Worm (Caenorhabditis elegans) whole organism, mixed stage, embryonic: ENCODE results near the gene F53H2.3.
"Not testable (repeated sequence)": the region's sequence is repeated elsewhere in the genome, so short reads cannot be mapped to it uniquely, and the experiment has no call there.

Source experiments
- M03D4.4 ChIP-seq: sonication (generic microtip); optimal IDR thresholded peaks from 2 replicates; lab custom pipeline; 2017; ENCODE audit warnings: mild to moderate bottlenecking, missing genetic modification characterization, missing compliant biosample characterization
- bed-3 ChIP-seq: fragments of 200-800 bp; sonication (Bioruptor generic); optimal IDR thresholded peaks from 3 replicates; lab custom pipeline; 2018; ENCODE audit warnings: mild to moderate bottlenecking, missing genetic modification characterization, moderate library complexity, missing compliant biosample characterization
- blmp-1 ChIP-seq: fragments of 150-350 bp; optimal IDR thresholded peaks from 2 replicates; lab custom pipeline; 2014; ENCODE audit warnings: missing biosample characterization, missing genetic modification characterization
- ceh-39 ChIP-seq: fragments of 150-350 bp; optimal IDR thresholded peaks from 2 replicates; lab custom pipeline; 2014; ENCODE audit warnings: missing biosample characterization, missing genetic modification characterization
- ceh-43 ChIP-seq: fragments of 200-800 bp; sonication (Bioruptor generic); optimal IDR thresholded peaks from 2 replicates; lab custom pipeline; 2018; ENCODE audit warnings: mild to moderate bottlenecking, missing genetic modification characterization, moderate library complexity, missing compliant biosample characterization
- ceh-83 ChIP-seq: fragments of 200-800 bp; sonication (Bioruptor generic); optimal IDR thresholded peaks from 2 replicates; lab custom pipeline; 2018; ENCODE audit warnings: mild to moderate bottlenecking, missing genetic modification characterization, missing compliant biosample characterization
- ces-1 ChIP-seq: fragments of 150-350 bp; optimal IDR thresholded peaks from 2 replicates; lab custom pipeline; 2014; ENCODE audit warnings: missing biosample characterization, missing genetic modification reagents, missing genetic modification characterization
- cnd-1 ChIP-seq: fragments of 200-800 bp; sonication (Bioruptor generic); optimal IDR thresholded peaks from 2 replicates; lab custom pipeline; 2018; ENCODE audit warnings: mild to moderate bottlenecking, missing genetic modification characterization, missing compliant biosample characterization
- drap-1 ChIP-seq: fragments of 200-800 bp; sonication (Bioruptor generic); optimal IDR thresholded peaks from 3 replicates; lab custom pipeline; 2018; ENCODE audit warnings: mild to moderate bottlenecking, missing genetic modification characterization, missing compliant biosample characterization
- elt-1 ChIP-seq: sonication (generic microtip); optimal IDR thresholded peaks from 2 replicates; lab custom pipeline; 2017; ENCODE audit warnings: missing genetic modification characterization, mild to moderate bottlenecking, missing compliant biosample characterization, antibody characterized with exemption, moderate library complexity, borderline replicate concordance; ENCODE audit not compliant: insufficient read depth
- elt-3 ChIP-seq: fragments of 150-350 bp; optimal IDR thresholded peaks from 2 replicates; lab custom pipeline; 2014; ENCODE audit warnings: missing biosample characterization, missing genetic modification characterization
- flh-1 ChIP-seq: fragments of 200-800 bp; sonication (Bioruptor generic); optimal IDR thresholded peaks from 2 replicates; lab custom pipeline; 2018; ENCODE audit warnings: mild to moderate bottlenecking, missing genetic modification characterization, moderate library complexity, missing compliant biosample characterization
- ham-2 ChIP-seq: fragments of 200-800 bp; sonication (Bioruptor generic); optimal IDR thresholded peaks from 2 replicates; lab custom pipeline; 2018; ENCODE audit warnings: mild to moderate bottlenecking, missing genetic modification characterization, missing compliant biosample characterization
- hlh-1 ChIP-seq: fragments of 150-350 bp; optimal IDR thresholded peaks from 2 replicates; lab custom pipeline; 2014; ENCODE audit warnings: missing biosample characterization, missing genetic modification reagents, missing genetic modification characterization
- lin-13 ChIP-seq: fragments of 150-350 bp; optimal IDR thresholded peaks from 2 replicates; lab custom pipeline; 2014; ENCODE audit warnings: missing biosample characterization, missing genetic modification characterization
- lsy-2 ChIP-seq: fragments of 150-350 bp; optimal IDR thresholded peaks from 2 replicates; lab custom pipeline; 2014; ENCODE audit warnings: missing biosample characterization, missing genetic modification characterization
- mab-5 ChIP-seq: fragments of 150-350 bp; optimal IDR thresholded peaks from 2 replicates; lab custom pipeline; 2014; ENCODE audit warnings: missing biosample characterization, missing genetic modification characterization
- mep-1 ChIP-seq: fragments of 150-350 bp; optimal IDR thresholded peaks from 2 replicates; lab custom pipeline; 2017; ENCODE audit warnings: missing biosample characterization, missing genetic modification reagents, missing genetic modification characterization, inconsistent platforms
- mls-2 ChIP-seq: sonication (generic microtip); optimal IDR thresholded peaks from 2 replicates; lab custom pipeline; 2016; ENCODE audit warnings: mild to moderate bottlenecking, missing genetic modification characterization, moderate library complexity, missing compliant biosample characterization
- nhr-12 ChIP-seq: fragments of 150-350 bp; optimal IDR thresholded peaks from 2 replicates; lab custom pipeline; 2014; ENCODE audit warnings: missing biosample characterization, missing genetic modification characterization
- nhr-2 ChIP-seq: fragments of 150-350 bp; optimal IDR thresholded peaks from 2 replicates; lab custom pipeline; 2014; ENCODE audit warnings: missing biosample characterization, missing genetic modification characterization
- nhr-28 ChIP-seq: fragments of 150-350 bp; optimal IDR thresholded peaks from 2 replicates; lab custom pipeline; 2014; ENCODE audit warnings: missing biosample characterization, missing genetic modification characterization
- nhr-76 ChIP-seq: sonication (generic microtip); optimal IDR thresholded peaks from 2 replicates; lab custom pipeline; 2017; ENCODE audit warnings: missing biosample characterization, missing genetic modification characterization
- pha-4 ChIP-seq: fragments of 150-350 bp; optimal IDR thresholded peaks from 2 replicates; lab custom pipeline; 2018; ENCODE audit warnings: missing biosample characterization, missing genetic modification reagents, missing genetic modification characterization
- sem-2 ChIP-seq: fragments of 200-800 bp; sonication (Bioruptor generic); optimal IDR thresholded peaks from 2 replicates; lab custom pipeline; 2018; ENCODE audit warnings: mild to moderate bottlenecking, missing genetic modification characterization, missing compliant biosample characterization
- snpc-4 ChIP-seq: fragments of 150-350 bp; optimal IDR thresholded peaks from 2 replicates; lab custom pipeline; 2014; ENCODE audit warnings: missing biosample characterization, missing genetic modification characterization
- tbx-8 ChIP-seq: fragments of 200-800 bp; sonication (Bioruptor generic); optimal IDR thresholded peaks from 2 replicates; lab custom pipeline; 2018; ENCODE audit warnings: mild to moderate bottlenecking, missing genetic modification characterization, moderate library complexity, missing compliant biosample characterization
- unc-120 ChIP-seq: sonication (generic microtip); optimal IDR thresholded peaks from 2 replicates; lab custom pipeline; 2017; ENCODE audit warnings: missing genetic modification characterization, missing compliant biosample characterization; ENCODE audit not compliant: poor library complexity, severe bottlenecking
- unc-62 ChIP-seq: fragments of 150-350 bp; optimal IDR thresholded peaks from 2 replicates; lab custom pipeline; 2014; ENCODE audit warnings: missing biosample characterization, missing genetic modification reagents, missing genetic modification characterization
- zip-8 ChIP-seq: fragments of 150-350 bp; optimal IDR thresholded peaks from 2 replicates; lab custom pipeline; 2014; ENCODE audit warnings: missing biosample characterization, missing genetic modification characterization
- ztf-11 ChIP-seq: fragments of 150-350 bp; optimal IDR thresholded peaks from 2 replicates; lab custom pipeline; 2014; ENCODE audit warnings: missing biosample characterization, missing genetic modification characterization

The F53H2.3 gene

DNA sequence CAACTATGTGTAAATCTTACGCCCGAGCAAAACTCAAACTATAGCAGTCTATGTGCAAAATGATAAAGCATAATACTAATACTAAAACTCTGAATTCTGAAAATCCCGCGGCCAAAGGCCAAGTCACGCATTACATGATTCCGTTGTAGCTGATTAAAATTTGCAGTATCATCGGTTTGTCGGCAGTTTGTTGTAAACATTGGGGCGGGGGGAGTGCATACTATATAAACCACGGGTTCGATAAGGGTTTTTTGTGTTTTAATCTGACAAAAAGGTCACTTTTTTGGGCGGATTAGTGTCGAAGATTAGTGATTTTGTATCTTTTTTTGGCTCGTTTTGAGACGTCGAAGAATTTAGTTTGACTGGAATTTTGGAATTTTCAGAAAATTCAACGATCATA lies 37.1 kb downstream of the F53H2.3 start:
- TF ChIP-seq snpc-4 (tag; lab: Kevin White, UChicago) = no peak
- no peak for TF ChIP-seq cnd-1 (tag; lab: Kevin White, UChicago)
- TF ChIP-seq M03D4.4 (tag; lab: Kevin White, UChicago) = no peak
- TF ChIP-seq mls-2 = no peak
- TF ChIP-seq ceh-43 = no peak
- TF ChIP-seq nhr-2 (tag; lab: Kevin White, UChicago) = no peak
- no peak for TF ChIP-seq tbx-8 (GFP tag; lab: Kevin White, UChicago)
- TF ChIP-seq elt-3 = no peak
- TF ChIP-seq ceh-83 (GFP tag; lab: Kevin White, UChicago) = no peak
- no peak for TF ChIP-seq mep-1 (tag; lab: Kevin White, UChicago)
- TF ChIP-seq, all 35 proteins: peak for 0

- TF ChIP-seq elt-1 (tag; lab: Kevin White, UChicago); blmp-1 (tag; lab: Kevin White, UChicago); zip-8: not testable (repeated sequence)
These were observed 42.4 kb downstream of the F53H2.3 start, which contains the start of gene srh-177 for ce11 chrV:20369153-20369552. Gene srh-177, minus strand, starts transcription at chrV:20369253.

DNA sequence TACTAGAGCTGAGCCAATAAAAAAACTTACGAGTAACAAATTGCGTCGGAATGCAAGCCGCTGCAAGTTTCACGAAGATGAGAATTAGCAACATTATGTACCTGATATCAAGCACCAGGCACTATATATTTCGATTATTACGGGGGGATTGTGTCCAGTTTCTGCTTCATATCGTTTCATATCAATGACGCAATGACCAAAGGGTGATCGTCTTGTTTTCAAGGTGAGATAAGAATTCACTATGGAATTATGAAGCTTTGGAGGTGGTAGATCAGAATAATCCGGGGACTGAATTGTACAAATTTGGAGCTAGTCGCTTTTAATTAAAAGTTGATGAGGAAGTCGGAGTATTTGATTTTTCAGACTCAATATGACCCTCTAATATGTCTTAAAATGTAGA lies 44.7 kb downstream of the F53H2.3 start, which contains the start of gene K02E2.8:
TSS of gene K02E2.8 (minus strand) at position 101 of the 400 bp plus-strand sequence.
- no peak for TF ChIP-seq lin-13
- no peak for TF ChIP-seq mep-1 (tag; lab: Kevin White, UChicago)
- TF ChIP-seq ceh-39 (tag; lab: Kevin White, UChicago) = no peak
- no peak for TF ChIP-seq sem-2 (GFP tag; lab: Kevin White, UChicago)
- no peak for TF ChIP-seq tbx-8 (GFP tag; lab: Kevin White, UChicago)
- no peak for TF ChIP-seq hlh-1
- TF ChIP-seq unc-62 (GFP tag; lab: Kevin White, UChicago) = no peak
- no peak for TF ChIP-seq ceh-43
- no peak for TF ChIP-seq lsy-2 (tag; lab: Kevin White, UChicago)
- TF ChIP-seq unc-120 = no peak
- no peak for TF ChIP-seq bed-3 (GFP tag; lab: Kevin White, UChicago)

DNA sequence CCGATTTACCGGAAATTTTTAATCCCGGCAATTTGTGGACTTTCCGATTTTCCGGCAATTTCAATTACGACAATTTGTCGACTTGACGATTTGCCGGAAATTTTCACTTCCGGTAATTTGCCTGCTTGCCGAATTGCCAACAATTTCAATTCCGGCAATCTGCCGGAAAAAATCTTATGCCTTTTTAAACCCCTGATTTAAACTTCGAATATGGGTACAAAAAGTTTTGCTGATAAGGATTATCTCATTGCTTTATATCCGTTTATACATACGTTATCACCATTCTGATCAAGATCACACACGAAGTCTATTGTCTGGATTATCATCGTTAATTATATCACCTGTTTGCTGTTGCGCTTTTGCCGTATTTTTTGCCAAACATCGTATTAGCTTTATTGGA lies 55.1 kb downstream of the F53H2.3 start, which contains the start of gene grd-11:
TSS of gene grd-11 (plus strand) at position 301 of the 400 bp plus-strand sequence.
- TF ChIP-seq drap-1 (no peak), flh-1 (no peak), mab-5 (no peak), pha-4 (tag; lab: Kevin White, UChicago) (no peak), ham-2 (GFP tag; lab: Kevin White, UChicago) (no peak), cnd-1 (tag; lab: Kevin White, UChicago) (no peak), ceh-43 (no peak), blmp-1 (tag; lab: Kevin White, UChicago) (no peak), mls-2 (no peak)

DNA sequence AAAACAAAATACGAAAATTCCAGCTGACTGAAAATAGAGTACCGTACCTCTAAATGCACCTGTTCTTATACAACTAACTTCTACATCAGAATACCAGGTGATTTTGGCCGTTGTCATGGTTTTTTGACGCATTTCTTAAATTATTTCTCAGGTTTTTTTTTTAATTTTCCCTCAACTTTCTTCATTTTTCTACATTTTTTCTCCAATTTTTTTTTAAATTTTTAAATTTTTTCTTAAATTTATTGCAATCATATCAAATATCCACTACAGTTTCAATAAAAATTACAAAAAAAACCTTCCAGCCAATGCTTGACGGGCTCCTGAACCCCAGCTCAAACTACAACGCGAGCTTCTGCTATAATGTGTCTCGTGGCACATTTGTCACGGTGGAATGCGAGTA lies 60.4 kb downstream of the F53H2.3 start, which contains the start of gene K02E2.1:
TSS of gene K02E2.1 (plus strand) at position 301 of the 400 bp plus-strand sequence.
- no peak for TF ChIP-seq unc-120
- no peak for TF ChIP-seq lsy-2 (tag; lab: Kevin White, UChicago)
- TF ChIP-seq nhr-12 (tag; lab: Kevin White, UChicago) = no peak
- TF ChIP-seq elt-3 = no peak
- no peak for TF ChIP-seq nhr-28
- TF ChIP-seq unc-62 (GFP tag; lab: Kevin White, UChicago) = no peak
- TF ChIP-seq ztf-11 (tag; lab: Kevin White, UChicago) = no peak
- TF ChIP-seq pha-4 (tag; lab: Kevin White, UChicago) = no peak
- TF ChIP-seq drap-1 = no peak
- no peak for TF ChIP-seq hlh-1
- TF ChIP-seq tbx-8 (GFP tag; lab: Kevin White, UChicago) = no peak
- TF ChIP-seq ces-1 = no peak
- no peak for TF ChIP-seq cnd-1 (tag; lab: Kevin White, UChicago)
- no peak for TF ChIP-seq sem-2 (GFP tag; lab: Kevin White, UChicago)
- TF ChIP-seq nhr-76 (tag; lab: Kevin White, UChicago) = no peak
- no peak for TF ChIP-seq ham-2 (GFP tag; lab: Kevin White, UChicago)
- no peak for TF ChIP-seq ceh-43
- TF ChIP-seq ceh-39 (tag; lab: Kevin White, UChicago) = no peak
- no peak for TF ChIP-seq snpc-4 (tag; lab: Kevin White, UChicago)
- no peak for TF ChIP-seq mep-1 (tag; lab: Kevin White, UChicago)
